Worm (Caenorhabditis elegans) whole organism, midembryonic: ENCODE data around the gene C29A12.6.

ENCODE experiments used
- flt-1 ChIP-seq: fragments of 200-800 bp; sonication (Bioruptor generic); IDR thresholded peaks from 2 replicates; pipeline ENCODE4 v1.3.6; 2022; ENCODE audit warnings: missing genetic modification characterization, missing compliant biosample characterization
- klf-2 ChIP-seq: fragments of 200-800 bp; sonication (Bioruptor generic); conservative IDR thresholded peaks from 2 replicates; pipeline ENCODE4 v1.3.6; 2022; ENCODE audit warnings: missing genetic modification reagents, missing genetic modification characterization, missing compliant biosample characterization
- tab-1 ChIP-seq: fragments of 200-800 bp; sonication (Bioruptor generic); IDR thresholded peaks from 2 replicates; pipeline ENCODE4 v1.3.6; 2022; ENCODE audit warnings: missing genetic modification characterization, missing compliant biosample characterization
- ztf-23 ChIP-seq: fragments of 200-800 bp; sonication (Bioruptor generic); IDR thresholded peaks from 2 replicates; pipeline ENCODE4 v1.3.6; 2022; ENCODE audit warnings: missing genetic modification reagents, missing genetic modification characterization, missing compliant biosample characterization

- TF ChIP-seq tab-1 (GFP tag; lab: Robert Waterston, UW), result no peak
- TF ChIP-seq klf-2 (GFP tag; lab: Robert Waterston, UW), result no peak
- TF ChIP-seq ztf-23 (GFP tag; lab: Robert Waterston, UW), result no peak
- no peak for TF ChIP-seq flt-1 (GFP tag; lab: Robert Waterston, UW)
Measured at ce11 chrV:10893510-10894128, 46.6 kb downstream of the C29A12.6 start, which contains the start of gene F32D8.4.
